Worm (Caenorhabditis elegans) whole organism, L4 larva: ENCODE results near the gene ceh-62.

ENCODE experiments used
- D1046.2 ChIP-seq: fragments of 200-800 bp; sonication (Bioruptor generic); IDR thresholded peaks from 2 replicates; pipeline ENCODE4 v1.3.6; 2022; ENCODE audit warnings: missing genetic modification characterization, missing compliant biosample characterization
- aly-2 ChIP-seq: sonication (generic microtip); optimal IDR thresholded peaks from 2 replicates; lab custom pipeline; 2018; ENCODE audit warnings: missing biosample characterization, missing genetic modification characterization
- fos-1 ChIP-seq: fragments of 150-350 bp; optimal IDR thresholded peaks from 2 replicates; lab custom pipeline; 2014; ENCODE audit warnings: missing biosample characterization, missing genetic modification characterization
- gei-8 ChIP-seq: fragments of 200-800 bp; sonication (Bioruptor generic); optimal IDR thresholded peaks from 2 replicates; lab custom pipeline; 2018; ENCODE audit warnings: mild to moderate bottlenecking, missing genetic modification characterization, missing compliant biosample characterization
- lin-15B ChIP-seq: fragments of 150-350 bp; sonication (generic microtip); optimal IDR thresholded peaks from 3 replicates; lab custom pipeline; 2014; ENCODE audit warnings: missing biosample characterization, missing genetic modification characterization
- madf-9 ChIP-seq: fragments of 200-800 bp; sonication (Bioruptor generic); conservative IDR thresholded peaks from 2 replicates; pipeline ENCODE4 v1.3.6; 2022; ENCODE audit warnings: missing genetic modification reagents, missing genetic modification characterization, missing compliant biosample characterization
- mep-1 ChIP-seq: fragments of 150-350 bp; sonication (generic microtip); optimal IDR thresholded peaks from 3 replicates; lab custom pipeline; 2014; ENCODE audit warnings: missing biosample characterization, missing genetic modification characterization
- nhr-76 ChIP-seq: fragments of 150-350 bp; optimal IDR thresholded peaks from 2 replicates; lab custom pipeline; 2014; ENCODE audit warnings: missing biosample characterization, missing genetic modification characterization

- TF ChIP-seq aly-2 (tag; lab: Kevin White, UChicago) (no peak), gei-8 (GFP tag; lab: Kevin White, UChicago) (no peak), lin-15B (tag; lab: Kevin White, UChicago) (no peak), D1046.2 (no peak), nhr-76 (tag; lab: Kevin White, UChicago) (no peak), madf-9 (no peak), fos-1 (tag; lab: Kevin White, UChicago) (no peak), mep-1 (tag; lab: Kevin White, UChicago) (no peak)
Measured at ce11 chrII:10804442-10804841, 1.1 kb upstream of the ceh-62 start.
